Fruit fly (Drosophila melanogaster): ENCODE results near the gene Spt7.
A peak's percentile ranks its signal among the peaks of the same experiment; 100 is the strongest.

The Spt7 gene

dm6 chrX:17875014-17875589, 24.8 kb downstream of the Spt7 start (continued):
- TF ChIP-seq Met (GFP tag; optimal IDR thresholded peaks at IDR 0.05) (peak; percentile 67), dac (GFP tag; optimal IDR thresholded peaks at IDR 0.05) (no peak), Eip93F (GFP tag; optimal IDR thresholded peaks at IDR 0.05) (peak; percentile 25), ss (GFP tag; optimal IDR thresholded peaks at IDR 0.05) (peak; percentile 43 to 63), CG15336 (GFP tag; IDR thresholded peaks at IDR 0.05) (0 out of 2 replicates have a peak, but pooled peaks have one; percentile 19), Sox14 (GFP tag; optimal IDR thresholded peaks at IDR 0.05) (peak; percentile 3), Hr4 (GFP tag; optimal IDR thresholded peaks at IDR 0.05) (peak; percentile 62), svp (GFP tag) (peak; percentile 86), CG10669 (GFP tag; optimal IDR thresholded peaks at IDR 0.05) (no peak), CG1621 (tag; optimal IDR thresholded peaks at IDR 0.05) (peak; percentile 9), esn (GFP tag; optimal IDR thresholded peaks at IDR 0.05) (peak; percentile 59), spab (GFP tag; optimal IDR thresholded peaks at IDR 0.05) (no peak), cyc (GFP tag; optimal IDR thresholded peaks at IDR 0.05) (peak; percentile 56), achi (GFP tag; optimal IDR thresholded peaks at IDR 0.05) (peak; percentile 44), CG11902 (GFP tag; optimal IDR thresholded peaks at IDR 0.05) (peak; percentile 20), CG8119 (GFP tag; IDR thresholded peaks at IDR 0.05) (no peak), CG6792 (GFP tag; optimal IDR thresholded peaks at IDR 0.05) (peak; percentile 46), fd85E (GFP tag; optimal IDR thresholded peaks at IDR 0.05) (no peak), topi (GFP tag; optimal IDR thresholded peaks at IDR 0.05) (peak; percentile 74)

- TF ChIP-seq Met (GFP tag; optimal IDR thresholded peaks at IDR 0.05), result peak; percentile 32
- no peak for TF ChIP-seq Ets21C (GFP tag; optimal IDR thresholded peaks at IDR 0.05)
- peak; percentile 41 for TF ChIP-seq Eip78C (GFP tag)
- TF ChIP-seq Eip93F (GFP tag; optimal IDR thresholded peaks at IDR 0.05), result peak; percentile 64
- peak; percentile 15 for TF ChIP-seq Sox14 (GFP tag; optimal IDR thresholded peaks at IDR 0.05)
- peak; percentile 58 for TF ChIP-seq svp (GFP tag)
- TF ChIP-seq Smox (GFP tag; optimal IDR thresholded peaks at IDR 0.05), result peak; percentile 33
- TF ChIP-seq pdm3 (GFP tag; optimal IDR thresholded peaks at IDR 0.05), result no peak
- no peak for TF ChIP-seq OdsH (GFP tag; optimal IDR thresholded peaks at IDR 0.05)
These were observed 25.4 kb downstream of the Spt7 start for dm6 chrX:17875695-17876094.

dm6 chrX:17876518-17876917, 26.3 kb downstream of the Spt7 start:
- peak in 1 of 2 experiments; percentile 4 for TF ChIP-seq ss (GFP tag; optimal IDR thresholded peaks at IDR 0.05)
- no peak for TF ChIP-seq CG6792 (GFP tag; optimal IDR thresholded peaks at IDR 0.05)
- TF ChIP-seq CG10631 (GFP tag; optimal IDR thresholded peaks at IDR 0.05), result no peak
- peak; percentile 7 for TF ChIP-seq Eip78C (GFP tag)
- TF ChIP-seq svp (GFP tag), result peak; percentile 30
- TF ChIP-seq Hr4 (GFP tag; optimal IDR thresholded peaks at IDR 0.05), result no peak
- peak; percentile 73 for TF ChIP-seq dsx (GFP tag; optimal IDR thresholded peaks at IDR 0.05; ENCODE audit: poor library complexity, severe bottlenecking)
- no peak for TF ChIP-seq salr (GFP tag; optimal IDR thresholded peaks at IDR 0.05)
- no peak for TF ChIP-seq Sox15 (GFP tag; optimal IDR thresholded peaks at IDR 0.05)
- no peak for TF ChIP-seq Hr38 (GFP tag; optimal IDR thresholded peaks at IDR 0.05)
- TF ChIP-seq net (GFP tag; optimal IDR thresholded peaks at IDR 0.05), result no peak
- TF ChIP-seq fkh (GFP tag; optimal IDR thresholded peaks at IDR 0.05), result peak; percentile 15

dm6 chrX:17877974-17878373, 27.7 kb downstream of the Spt7 start:
- TF ChIP-seq lz (GFP tag; optimal IDR thresholded peaks at IDR 0.05), result no peak
- no peak for TF ChIP-seq ss (GFP tag; optimal IDR thresholded peaks at IDR 0.05)
- no peak for TF ChIP-seq CG32006 (GFP tag; optimal IDR thresholded peaks at IDR 0.05)
- no peak for TF ChIP-seq CG1621 (tag; optimal IDR thresholded peaks at IDR 0.05)
- TF ChIP-seq Sox14 (GFP tag; optimal IDR thresholded peaks at IDR 0.05), result peak; percentile 26
- no peak for TF ChIP-seq Gug (GFP tag; IDR thresholded peaks at IDR 0.05)
- no peak for TF ChIP-seq Eip78C (GFP tag)
- no peak for TF ChIP-seq CG11762 (GFP tag; optimal IDR thresholded peaks at IDR 0.05; ENCODE audit: insufficient read depth)
- TF ChIP-seq achi (GFP tag; optimal IDR thresholded peaks at IDR 0.05), result no peak
- TF ChIP-seq Eip93F (GFP tag; optimal IDR thresholded peaks at IDR 0.05), result no peak
- TF ChIP-seq eg (GFP tag; IDR thresholded peaks at IDR 0.05), result 0 out of 3 replicates have a peak, but pooled peaks have one; percentile 31
- no peak for TF ChIP-seq CG10669 (GFP tag; optimal IDR thresholded peaks at IDR 0.05)
- 0 out of 3 replicates have a peak, but pooled peaks have one; percentile 14 for TF ChIP-seq CG6163 (GFP tag; IDR thresholded peaks at IDR 0.05)
- TF ChIP-seq CG6792 (GFP tag; optimal IDR thresholded peaks at IDR 0.05), result peak; percentile 19
- no peak for TF ChIP-seq CG31627 (GFP tag; optimal IDR thresholded peaks at IDR 0.05)
- TF ChIP-seq CG16779 (tag; optimal IDR thresholded peaks at IDR 0.05), result no peak
- TF ChIP-seq CG9139 (GFP tag; optimal IDR thresholded peaks at IDR 0.05), result no peak
- no peak for TF ChIP-seq Hr39 (GFP tag; optimal IDR thresholded peaks at IDR 0.05)
- no peak for TF ChIP-seq CG15336 (GFP tag; IDR thresholded peaks at IDR 0.05)
